Worm (Caenorhabditis elegans) whole organism, L4/young adult: Measurements from ENCODE around the gene W04G3.13.

Source experiments
- W03F9.2 ChIP-seq: fragments of 150-350 bp; optimal IDR thresholded peaks from 2 replicates; lab custom pipeline; 2014; ENCODE audit warnings: missing biosample characterization, missing genetic modification characterization
- dao-5 ChIP-seq: sonication (generic microtip); optimal IDR thresholded peaks from 2 replicates; lab custom pipeline; 2016; ENCODE audit warnings: missing genotype, missing genetic modification characterization, moderate library complexity, missing compliant biosample characterization
- him-1 ChIP-seq: sonication (generic microtip); optimal IDR thresholded peaks from 2 replicates; lab custom pipeline; 2016; ENCODE audit warnings: missing genotype, missing genetic modification reagents, missing genetic modification characterization, missing compliant biosample characterization

- TF ChIP-seq dao-5 (tag; lab: Kevin White, UChicago) = no peak
- no peak for TF ChIP-seq W03F9.2 (tag; lab: Kevin White, UChicago)
- TF ChIP-seq him-1 = no peak
Observed at ce11 chrX:11125520-11125919, 46.0 kb upstream of the W04G3.13 start, which contains the start of gene alr-1.
